Worm (Caenorhabditis elegans): ENCODE measurements around the gene F54F2.14.

F54F2.14 gene

ce11 chrIII:8799964-8800795 is 8.8 kb downstream of the F54F2.14 start, which contains the start of gene F54F2.6 (continued):
- TF ChIP-seq nhr-11 (tag; optimal IDR thresholded peaks at IDR 0.05) (peak; percentile 81), nhr-111 (GFP tag; optimal IDR thresholded peaks at IDR 0.05) (no peak), nhr-10 (tag; optimal IDR thresholded peaks at IDR 0.05) (peak; percentile 15), zag-1 (tag; optimal IDR thresholded peaks at IDR 0.05) (peak; percentile 59), ces-1 (GFP tag; optimal IDR thresholded peaks at IDR 0.05) (peak; percentile 27), F26F4.8 (GFP tag; conservative IDR thresholded peaks at IDR 0.05) (no peak), daf-16 (GFP tag; optimal IDR thresholded peaks at IDR 0.05) (peak; percentile 20 to 93), daf-16 (tag; optimal IDR thresholded peaks at IDR 0.05) (peak; percentile 8), attf-4 (tag; optimal IDR thresholded peaks at IDR 0.05) (no peak), fkh-10 (GFP tag; optimal IDR thresholded peaks at IDR 0.05) (peak; percentile 74), nhr-28 (tag; optimal IDR thresholded peaks at IDR 0.05) (peak; percentile 65), arid-1 (GFP tag; conservative IDR thresholded peaks at IDR 0.05) (0 out of 2 replicates have a peak, but pooled peaks have one; percentile 5), aha-1 (tag) (peak; percentile 99), tag-97 (GFP tag; IDR thresholded peaks at IDR 0.05) (0 out of 2 replicates have a peak, but pooled peaks have one; percentile 32), lin-39 (tag; optimal IDR thresholded peaks at IDR 0.05) (no peak), ama-1 (optimal IDR thresholded peaks at IDR 0.05) (peak; percentile 5), mep-1 (tag; optimal IDR thresholded peaks at IDR 0.05) (peak; percentile 86), saeg-2 (GFP tag; IDR thresholded peaks at IDR 0.05) (peak; percentile 15; the same call in 1 of the 2 replicates), zip-11 (GFP tag; IDR thresholded peaks at IDR 0.05) (no peak), mdl-1 (tag; optimal IDR thresholded peaks at IDR 0.05) (peak; percentile 69 to 98), hif-1 (tag; optimal IDR thresholded peaks at IDR 0.05) (peak; percentile 65 to 85), sdz-12 (GFP tag; optimal IDR thresholded peaks at IDR 0.05) (no peak), mxl-3 (GFP tag; optimal IDR thresholded peaks at IDR 0.05) (peak; percentile 89), ceh-32 (tag; optimal IDR thresholded peaks at IDR 0.05; ENCODE audit: poor library complexity) (peak; percentile 12), dmd-8 (GFP tag; IDR thresholded peaks at IDR 0.05) (peak; percentile 67; the same call in 1 of the 2 replicates), set-16 (GFP tag; IDR thresholded peaks at IDR 0.05) (peak; percentile 87), unc-62 (GFP tag; optimal IDR thresholded peaks at IDR 0.05 in 1 of 2) (peak in 1 of 2 experiments; percentile 100), unc-62 (tag; optimal IDR thresholded peaks at IDR 0.05) (peak; percentile 89), ctbp-1 (GFP tag; IDR thresholded peaks at IDR 0.05) (peak; percentile 89), rbr-2 (tag; optimal IDR thresholded peaks at IDR 0.05) (peak; percentile 93), lin-29 (GFP tag; IDR thresholded peaks at IDR 0.05) (no peak), ceh-20 (GFP tag; IDR thresholded peaks at IDR 0.05) (peak; percentile 86), F37D6.2 (tag; optimal IDR thresholded peaks at IDR 0.05) (peak; percentile 90), ZK337.2 (GFP tag; IDR thresholded peaks at IDR 0.05) (peak; percentile 13; the same call in 1 of the 2 replicates), ceh-28 (tag; optimal IDR thresholded peaks at IDR 0.05) (peak; percentile 7), dpl-1 (GFP tag; optimal IDR thresholded peaks at IDR 0.05) (peak; percentile 33), hlh-11 (tag; optimal IDR thresholded peaks at IDR 0.05) (peak; percentile 98), hlh-30 (tag; optimal IDR thresholded peaks at IDR 0.05; ENCODE audit: insufficient read depth) (peak; percentile 95), madf-5 (GFP tag; IDR thresholded peaks at IDR 0.05) (no peak), mes-2 (tag; optimal IDR thresholded peaks at IDR 0.05; ENCODE audit: poor library complexity, severe bottlenecking) (peak; percentile 69), nhr-48 (tag; optimal IDR thresholded peaks at IDR 0.05) (peak; percentile 86), hmg-1.1 (GFP tag; IDR thresholded peaks at IDR 0.05) (peak; percentile 77), dmd-6 (GFP tag; IDR thresholded peaks at IDR 0.05) (peak; percentile 78), nhr-237 (tag; optimal IDR thresholded peaks at IDR 0.05) (peak; percentile 13), zfp-3 (GFP tag; conservative IDR thresholded peaks at IDR 0.05) (no peak), lin-1 (GFP tag; IDR thresholded peaks at IDR 0.05) (peak; percentile 58)
